Fruit fly (Drosophila melanogaster): Measurements from ENCODE around the gene Prosbeta6.

DNA sequence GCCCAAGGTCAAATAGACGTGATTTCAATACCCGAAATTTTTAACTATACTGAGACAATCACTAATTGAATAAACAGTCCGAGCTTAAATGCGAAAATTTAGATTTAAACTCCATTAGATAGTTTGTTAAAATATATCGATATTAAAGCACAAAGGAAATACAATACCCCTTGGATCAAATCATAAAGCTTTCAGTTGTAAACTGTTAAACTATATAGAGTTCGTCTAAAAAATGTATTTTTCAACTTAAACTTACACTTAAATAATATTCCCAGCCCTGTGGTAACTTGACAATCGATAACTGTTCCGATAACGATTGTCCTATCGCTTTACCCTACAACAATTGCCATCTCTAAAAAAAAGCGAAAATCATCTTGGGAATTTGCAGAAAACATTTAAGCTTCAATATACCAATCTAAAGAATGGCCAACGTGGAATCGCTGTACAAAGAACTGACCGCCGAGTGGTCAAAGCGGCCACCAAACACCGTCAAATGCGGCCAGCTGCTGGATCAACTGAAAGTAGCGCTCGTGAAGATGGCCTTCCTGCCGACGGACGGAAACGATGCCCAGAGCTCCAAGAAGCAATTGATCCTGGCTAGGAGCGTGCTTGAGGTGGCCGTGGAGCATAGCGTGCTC, 27.4 kb downstream of the Prosbeta6 start, which contains the start of gene Rpn12:
- TF ChIP-seq Dif (GFP tag; optimal IDR thresholded peaks at IDR 0.05; ENCODE audit: partially characterized antibody) (no peak), pan (optimal IDR thresholded peaks at IDR 0.05) (no peak), lola (GFP tag; optimal IDR thresholded peaks at IDR 0.05) (no peak), dl (GFP tag; optimal IDR thresholded peaks at IDR 0.05; ENCODE audit: insufficient read depth in 1 of 2, partially characterized antibody in 2 of 2) (no peak), Hr78 (GFP tag; optimal IDR thresholded peaks at IDR 0.05) (no peak), sage (GFP tag; optimal IDR thresholded peaks at IDR 0.05) (no peak), brk (GFP tag; optimal IDR thresholded peaks at IDR 0.05) (no peak), br (GFP tag; optimal IDR thresholded peaks at IDR 0.05) (peak; percentile 22), h (GFP tag; optimal IDR thresholded peaks at IDR 0.05) (peak; percentile 49), jim (GFP tag; optimal IDR thresholded peaks at IDR 0.05) (no peak)

All from whole organism, wandering third instar larva.